Fruit fly (Drosophila melanogaster) whole organism, embryonic: ENCODE measurements around the gene zen2.

Experiments used
- CG11723 ChIP-seq: fragments of 200-800 bp; sonication (Bioruptor generic); optimal IDR thresholded peaks from 2 replicates; lab custom pipeline; 2017; ENCODE audit warnings: missing biosample characterization, mild to moderate bottlenecking, missing genetic modification characterization
- CG18262 ChIP-seq: fragments of 200-800 bp; optimal IDR thresholded peaks from 3 replicates; lab custom pipeline; 2019; ENCODE audit warnings: missing biosample characterization, mild to moderate bottlenecking, missing genetic modification characterization, moderate library complexity
- CG3163 ChIP-seq: fragments of 200-800 bp; sonication (Bioruptor generic); optimal IDR thresholded peaks from 3 replicates; lab custom pipeline; 2016; ENCODE audit warnings: missing biosample characterization, missing genetic modification characterization
- CG7556 ChIP-seq: fragments of 200-800 bp; sonication (Bioruptor generic); optimal IDR thresholded peaks from 2 replicates; lab custom pipeline; 2017; ENCODE audit warnings: missing biosample characterization, mild to moderate bottlenecking, missing genetic modification characterization
- ERR ChIP-seq: fragments of 200-800 bp; sonication (Bioruptor generic); optimal IDR thresholded peaks from 2 replicates; lab custom pipeline; 2016; ENCODE audit warnings: missing biosample characterization, missing genetic modification characterization
- HLH3B ChIP-seq: fragments of 200-800 bp; sonication (Bioruptor generic); IDR thresholded peaks from 2 replicates; pipeline ENCODE4 v1.3.6; 2022; ENCODE audit warnings: missing biosample characterization, missing genetic modification characterization
- salm ChIP-seq: fragments of 200-800 bp; sonication (Bioruptor generic); optimal IDR thresholded peaks from 2 replicates; lab custom pipeline; 2018; ENCODE audit warnings: missing biosample characterization, mild to moderate bottlenecking, missing genetic modification characterization
- zfh1 ChIP-seq: fragments of 200-800 bp; sonication (Bioruptor generic); IDR thresholded peaks from 3 replicates; pipeline ENCODE4 v1.3.6; 2022; ENCODE audit warnings: missing biosample characterization, missing genetic modification characterization

DNA sequence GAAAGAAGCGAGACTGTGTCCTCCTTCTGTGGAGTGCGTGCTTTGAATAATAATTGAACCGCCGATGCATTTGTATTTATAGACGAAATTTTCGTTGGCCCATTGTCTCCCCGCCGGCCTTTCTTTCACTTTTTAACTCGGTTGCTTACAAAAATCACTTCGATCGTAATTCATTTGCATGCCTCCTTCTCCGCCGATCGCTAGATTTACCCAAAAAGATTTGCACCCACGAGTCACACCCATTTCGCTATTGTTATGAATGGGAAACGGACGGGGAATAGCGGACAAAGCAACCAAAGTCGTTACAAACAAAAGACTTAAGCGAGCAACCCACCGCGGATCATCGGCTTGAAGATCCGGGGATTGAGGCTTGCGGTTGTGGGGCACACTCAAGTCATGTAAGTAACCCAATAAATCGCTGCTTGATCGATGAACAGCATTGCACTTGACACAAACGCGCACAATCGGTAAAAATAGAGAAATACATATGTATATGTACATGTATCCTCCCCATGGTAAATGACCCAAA, 47.7 kb downstream of the zen2 start, which contains the start of gene Ccp84Ac:
- no peak for TF ChIP-seq CG11723
- no peak for TF ChIP-seq CG18262 (tag; lab: Kevin White, UChicago)
- TF ChIP-seq salm, result no peak
- TF ChIP-seq HLH3B (GFP tag; lab: Robert Waterston, UW), result no peak
- no peak for TF ChIP-seq ERR
- TF ChIP-seq zfh1 (GFP tag; lab: Robert Waterston, UW), result no peak
- TF ChIP-seq CG7556, result no peak
- TF ChIP-seq CG3163, result no peak
